Fruit fly (Drosophila melanogaster) whole organism, embryonic: Measurements from ENCODE around the gene CG4218.

ENCODE experiments used
- Atf-2 ChIP-seq: fragments of 200-800 bp; sonication (Bioruptor generic); optimal IDR thresholded peaks from 2 replicates; lab custom pipeline; 2016; ENCODE audit warnings: missing biosample characterization, missing genetic modification characterization
- BEAF-32 ChIP-seq: fragments of 200-800 bp; sonication (Bioruptor generic); optimal IDR thresholded peaks from 3 replicates; lab custom pipeline; 2017; ENCODE audit warnings: missing biosample characterization, missing genetic modification characterization, mild to moderate bottlenecking, moderate library complexity, missing genetic modification reagents
- CG10274 ChIP-seq: fragments of 200-800 bp; sonication (Bioruptor generic); optimal IDR thresholded peaks from 3 replicates; lab custom pipeline; 2017; ENCODE audit warnings: missing biosample characterization, mild to moderate bottlenecking, missing genetic modification characterization
- CG12219 ChIP-seq: fragments of 200-800 bp; sonication (Bioruptor generic); optimal IDR thresholded peaks from 3 replicates; lab custom pipeline; 2018; ENCODE audit warnings: missing biosample characterization, mild to moderate bottlenecking, missing genetic modification characterization
- CG1602 ChIP-seq: fragments of 200-800 bp; sonication (Bioruptor generic); optimal IDR thresholded peaks from 3 replicates; lab custom pipeline; 2016; ENCODE audit warnings: missing biosample characterization, missing genetic modification characterization
- CG16863 ChIP-seq: fragments of 200-800 bp; sonication (Bioruptor generic); optimal IDR thresholded peaks from 3 replicates; lab custom pipeline; 2016; ENCODE audit warnings: missing biosample characterization, missing genetic modification characterization
- CG17568 ChIP-seq: fragments of 200-800 bp; sonication (Bioruptor generic); optimal IDR thresholded peaks from 2 replicates; lab custom pipeline; 2018; ENCODE audit warnings: missing biosample characterization, mild to moderate bottlenecking, missing genetic modification characterization, moderate library complexity
- CG2116 ChIP-seq: fragments of 200-800 bp; sonication (Bioruptor generic); optimal IDR thresholded peaks from 3 replicates; lab custom pipeline; 2018; ENCODE audit warnings: missing biosample characterization, mild to moderate bottlenecking, missing genetic modification characterization
- CG3065 ChIP-seq: fragments of 200-800 bp; sonication (Bioruptor generic); optimal IDR thresholded peaks from 2 replicates; lab custom pipeline; 2016; ENCODE audit warnings: missing biosample characterization, missing genetic modification characterization
- CG3407 ChIP-seq: fragments of 200-800 bp; sonication (Bioruptor generic); optimal IDR thresholded peaks from 2 replicates; lab custom pipeline; 2018; ENCODE audit warnings: missing biosample characterization, mild to moderate bottlenecking, missing genetic modification characterization
- CG34224 ChIP-seq: fragments of 200-800 bp; sonication (Bioruptor generic); IDR thresholded peaks from 3 replicates; pipeline ENCODE4 v1.3.6; 2022; ENCODE audit warnings: missing biosample characterization, missing genetic modification characterization; ENCODE audit not compliant: partially characterized antibody
- CG3726 ChIP-seq: fragments of 200-800 bp; sonication (Bioruptor generic); IDR thresholded peaks from 3 replicates; pipeline ENCODE4, ENCODE4 v1.3.6; 2022; ENCODE audit warnings: missing biosample characterization, missing genetic modification characterization
- CG3847 ChIP-seq: fragments of 200-800 bp; sonication (Bioruptor generic); IDR thresholded peaks from 2 replicates; pipeline ENCODE4 v1.3.6; 2022; ENCODE audit warnings: missing biosample characterization, missing genetic modification characterization
- CG4404 ChIP-seq: fragments of 200-800 bp; sonication (Bioruptor generic); IDR thresholded peaks from 2 replicates; pipeline ENCODE4 v1.3.6; 2022; ENCODE audit warnings: missing biosample characterization, missing genetic modification characterization
- CG6254 ChIP-seq: fragments of 200-800 bp; sonication (Bioruptor generic); optimal IDR thresholded peaks from 3 replicates; lab custom pipeline; 2017; ENCODE audit warnings: mild to moderate bottlenecking, missing biosample characterization, missing genetic modification reagents, missing genetic modification characterization
- CG7271 ChIP-seq: fragments of 200-800 bp; sonication (Bioruptor generic); optimal IDR thresholded peaks from 2 replicates; lab custom pipeline; 2018; ENCODE audit warnings: missing biosample characterization, mild to moderate bottlenecking, missing genetic modification characterization, moderate library complexity
- CG7372 ChIP-seq: fragments of 200-800 bp; sonication (Bioruptor generic); IDR thresholded peaks from 2 replicates; pipeline ENCODE4 v1.3.6; 2022; ENCODE audit warnings: missing biosample characterization, missing genetic modification characterization
- CG7928 ChIP-seq: fragments of 200-800 bp; sonication (Bioruptor generic); optimal IDR thresholded peaks from 2 replicates; lab custom pipeline; 2017; ENCODE audit warnings: missing biosample characterization, mild to moderate bottlenecking, missing genetic modification characterization
- CG8478 ChIP-seq: fragments of >200 bp; optimal IDR thresholded peaks from 2 replicates; lab custom pipeline; 2018
- CG9437 ChIP-seq: fragments of 200-800 bp; sonication (Bioruptor generic); optimal IDR thresholded peaks from 2 replicates; lab custom pipeline; 2018; ENCODE audit warnings: missing biosample characterization, mild to moderate bottlenecking, missing genetic modification characterization
- CG9727 ChIP-seq: fragments of 200-800 bp; sonication (Bioruptor generic); optimal IDR thresholded peaks from 3 replicates; lab custom pipeline; 2017; ENCODE audit warnings: missing biosample characterization, mild to moderate bottlenecking, missing genetic modification characterization
- CoRest ChIP-seq: fragments of 200-800 bp; sonication (Bioruptor generic); optimal IDR thresholded peaks from 3 replicates; lab custom pipeline; 2018; ENCODE audit warnings: missing biosample characterization, mild to moderate bottlenecking, missing genetic modification characterization, moderate library complexity
- D ChIP-seq, 2 experiments: fragments of 200-800 bp in 1 of 2; fragments of >200 bp in 1 of 2; sonication (Bioruptor generic) in 1 of 2; optimal IDR thresholded peaks; 2 replicates in 1 of 2; 3 replicates in 1 of 2; lab custom pipeline; 2017; ENCODE audit warnings: mild to moderate bottlenecking in 1 of 2, missing biosample characterization in 1 of 2, missing genetic modification characterization in 1 of 2, missing genetic modification reagents in 1 of 2
- Dbx ChIP-seq: fragments of 200-800 bp; sonication (Bioruptor generic); IDR thresholded peaks from 3 replicates; pipeline ENCODE4 v1.3.6; 2022; ENCODE audit warnings: missing biosample characterization, missing genetic modification characterization
- Dek ChIP-seq: fragments of 200-800 bp; sonication (Bioruptor generic); optimal IDR thresholded peaks from 3 replicates; lab custom pipeline; 2019; ENCODE audit warnings: missing biosample characterization, mild to moderate bottlenecking, missing genetic modification characterization, moderate library complexity
- HLHmδ ChIP-seq: fragments of 200-800 bp; sonication (Bioruptor generic); optimal IDR thresholded peaks from 2 replicates; lab custom pipeline; 2018; ENCODE audit warnings: missing biosample characterization, mild to moderate bottlenecking, missing genetic modification characterization, moderate library complexity
- Hand ChIP-seq: fragments of 200-800 bp; sonication (Bioruptor generic); optimal IDR thresholded peaks from 2 replicates; lab custom pipeline; 2017; ENCODE audit warnings: mild to moderate bottlenecking, missing biosample characterization, missing genetic modification reagents, missing genetic modification characterization
- Hmr ChIP-seq: fragments of 200-800 bp; sonication (Bioruptor generic); optimal IDR thresholded peaks from 3 replicates; lab custom pipeline; 2017; ENCODE audit warnings: mild to moderate bottlenecking, missing biosample characterization, missing genetic modification reagents, missing genetic modification characterization
- Lpt ChIP-seq: fragments of >200 bp; optimal IDR thresholded peaks from 2 replicates; lab custom pipeline; 2018; ENCODE audit warnings: missing biosample characterization, missing genetic modification characterization
- Med ChIP-seq: fragments of 200-800 bp; sonication (Bioruptor generic); peaks from one replicate; lab custom pipeline; 2016; ENCODE audit warnings: missing biosample characterization, missing genetic modification characterization, mild to moderate bottlenecking, inconsistent platforms, moderate library complexity
- Rfx ChIP-seq: fragments of 200-800 bp; sonication (Bioruptor generic); IDR thresholded peaks from 2 replicates; pipeline ENCODE4 v1.3.6; 2022; ENCODE audit warnings: missing biosample characterization, missing genetic modification characterization
- Spps ChIP-seq: fragments of 200-800 bp; sonication (Bioruptor generic); optimal IDR thresholded peaks from 2 replicates; lab custom pipeline; 2018; ENCODE audit warnings: missing biosample characterization, mild to moderate bottlenecking, missing genetic modification characterization
- Vsx1 ChIP-seq: fragments of 200-800 bp; sonication (Bioruptor generic); optimal IDR thresholded peaks from 2 replicates; lab custom pipeline; 2017; ENCODE audit warnings: missing biosample characterization, mild to moderate bottlenecking, missing genetic modification characterization, missing genetic modification reagents
- ab ChIP-seq: fragments of 200-800 bp; sonication (Bioruptor generic); optimal IDR thresholded peaks from 2 replicates; lab custom pipeline; 2016; ENCODE audit warnings: missing biosample characterization, missing genetic modification characterization
- abd-A ChIP-seq: fragments of 200-800 bp; sonication (Bioruptor generic); optimal IDR thresholded peaks from 3 replicates; lab custom pipeline; 2019; ENCODE audit warnings: missing biosample characterization, mild to moderate bottlenecking, missing genetic modification characterization, moderate library complexity
- ap ChIP-seq: fragments of 200-800 bp; sonication (Bioruptor generic); IDR thresholded peaks from 2 replicates; pipeline ENCODE4 v1.3.6; 2022; ENCODE audit warnings: missing biosample characterization, missing genetic modification characterization
- ase ChIP-seq: fragments of 200-800 bp; sonication (Bioruptor generic); IDR thresholded peaks from 3 replicates; pipeline ENCODE4 v1.3.6; 2022; ENCODE audit warnings: missing biosample characterization, missing genetic modification characterization
- bowl ChIP-seq: fragments of 200-800 bp; sonication (Bioruptor generic); IDR thresholded peaks from 2 replicates; pipeline ENCODE4 v1.3.6; 2022; ENCODE audit warnings: missing biosample characterization, missing genetic modification characterization
- en ChIP-seq: fragments of 200-800 bp; sonication (Bioruptor generic); optimal IDR thresholded peaks from 2 replicates; lab custom pipeline; 2016; ENCODE audit warnings: missing biosample characterization, missing genetic modification characterization
- grn ChIP-seq: fragments of 200-800 bp; sonication (Bioruptor generic); optimal IDR thresholded peaks from 3 replicates; lab custom pipeline; 2017; ENCODE audit warnings: missing biosample characterization, missing genetic modification characterization
- kah ChIP-seq: fragments of 200-800 bp; sonication (Bioruptor generic); optimal IDR thresholded peaks from 2 replicates; lab custom pipeline; 2018; ENCODE audit warnings: missing biosample characterization, mild to moderate bottlenecking, missing genetic modification characterization
- knrl ChIP-seq: fragments of 200-800 bp; sonication (Bioruptor generic); IDR thresholded peaks from 3 replicates; pipeline ENCODE4 v1.3.6; 2022; ENCODE audit warnings: missing biosample characterization, missing genetic modification characterization; ENCODE audit not compliant: partially characterized antibody
- mam ChIP-seq: fragments of 200-800 bp; sonication (Bioruptor generic); optimal IDR thresholded peaks from 3 replicates; lab custom pipeline; 2016; ENCODE audit warnings: missing biosample characterization, missing genetic modification characterization
- psq ChIP-seq: fragments of 200-800 bp; sonication (Bioruptor generic); optimal IDR thresholded peaks from 2 replicates; lab custom pipeline; 2017; ENCODE audit warnings: missing biosample characterization, missing genetic modification characterization
- sc ChIP-seq, 3 experiments: fragments of >200 bp in 2 of 3; fragments of 200-800 bp in 1 of 3; sonication (Bioruptor generic) in 1 of 3; optimal IDR thresholded peaks; 2 replicates in 2 of 3; 3 replicates in 1 of 3; lab custom pipeline; 2017; ENCODE audit warnings: mild to moderate bottlenecking in 1 of 3, missing biosample characterization in 1 of 3, missing genetic modification characterization in 1 of 3, missing genetic modification reagents in 1 of 3
- tll ChIP-seq, 2 experiments: fragments of 200-800 bp in 1 of 2; fragments of >200 bp in 1 of 2; sonication (Bioruptor generic) in 1 of 2; optimal IDR thresholded peaks; 2 replicates each; lab custom pipeline; 2017 to 2019; ENCODE audit warnings: missing biosample characterization in 2 of 2, missing genetic modification characterization in 2 of 2, mild to moderate bottlenecking in 1 of 2, moderate library complexity in 1 of 2
- tup ChIP-seq: fragments of 200-800 bp; sonication (Bioruptor generic); optimal IDR thresholded peaks from 2 replicates; lab custom pipeline; 2016; ENCODE audit warnings: missing biosample characterization, mild to moderate bottlenecking, missing genetic modification characterization, moderate library complexity
- wdn ChIP-seq: fragments of 200-800 bp; sonication (Bioruptor generic); IDR thresholded peaks from 2 replicates; pipeline ENCODE4 v1.3.6; 2022; ENCODE audit warnings: missing biosample characterization, missing genetic modification characterization

Gene CG4218

DNA sequence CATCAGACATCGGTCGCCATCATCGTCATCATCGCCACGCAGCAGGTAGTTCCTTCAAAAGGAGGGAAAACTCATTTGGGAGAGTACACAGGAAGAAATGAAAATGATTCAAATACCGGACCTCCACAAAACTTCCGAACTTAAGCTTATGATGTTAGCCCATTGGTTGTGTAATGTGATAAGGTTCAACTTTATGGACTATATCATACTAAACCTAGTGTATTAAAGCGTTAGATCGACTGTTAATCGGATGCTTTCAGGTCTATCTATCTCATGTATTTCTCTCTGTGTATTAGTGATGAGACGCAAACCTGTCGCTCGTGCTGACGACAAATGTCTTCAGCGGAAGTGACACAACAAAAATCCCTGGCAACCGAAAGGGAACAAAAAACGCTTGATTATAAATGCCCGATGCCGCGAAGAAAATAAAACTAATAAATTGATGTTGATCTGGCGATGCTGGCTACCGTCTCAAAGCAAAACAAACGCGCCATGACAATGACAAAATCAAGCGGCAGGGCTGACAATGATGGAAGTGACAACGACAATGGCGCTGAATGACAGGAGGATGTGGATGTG, 36.0 kb downstream of the CG4218 start (continued):
- TF ChIP-seq CG12219 (GFP tag; lab: Kevin White, UChicago) (peak; percentile 82), en (GFP tag; lab: Kevin White, UChicago) (peak; percentile 64), kah (GFP tag; lab: Kevin White, UChicago) (peak; percentile 63), psq (GFP tag; lab: Kevin White, UChicago) (peak; percentile 4), sc (optimal IDR thresholded peaks at IDR 0.05; lab: Kevin White, UChicago) (no peak), sc (GFP tag; optimal IDR thresholded peaks at IDR 0.05; lab: Kevin White, UChicago) (peak; percentile 73), CG9437 (peak; percentile 52), CG17568 (GFP tag; lab: Kevin White, UChicago) (peak; percentile 64), CG16863 (GFP tag; lab: Kevin White, UChicago) (peak; percentile 74), CG2116 (GFP tag; lab: Kevin White, UChicago) (peak; percentile 49), ab (peak; percentile 70), Rfx (GFP tag; lab: Robert Waterston, UW) (peak; percentile 35; the same call in 1 of the 2 replicates), CG3407 (GFP tag; lab: Kevin White, UChicago) (peak; percentile 41), CG6254 (peak; percentile 82), CG7271 (peak; percentile 52), CG3065 (peak; percentile 39), CG1602 (peak; percentile 84), Dek (tag; lab: Kevin White, UChicago) (no peak), mam (peak; percentile 62), ap (no peak), BEAF-32 (GFP tag; lab: Kevin White, UChicago) (peak; percentile 3), CG9727 (GFP tag; lab: Kevin White, UChicago) (peak; percentile 93), wdn (GFP tag; lab: Robert Waterston, UW) (no peak), Vsx1 (GFP tag; lab: Kevin White, UChicago) (peak; percentile 55), Lpt (no peak), CG10274 (GFP tag; lab: Kevin White, UChicago) (no peak), D (optimal IDR thresholded peaks at IDR 0.05; lab: Kevin White, UChicago) (peak; percentile 6), D (GFP tag; optimal IDR thresholded peaks at IDR 0.05; lab: Kevin White, UChicago) (peak; percentile 74), tll (GFP tag; optimal IDR thresholded peaks at IDR 0.05; lab: Kevin White, UChicago) (peak; percentile 7 to 34), CG8478 (lab: Kevin White, UChicago) (no peak), CG7928 (GFP tag; lab: Kevin White, UChicago) (no peak), CG34224 (no peak), Med (GFP tag; lab: Kevin White, UChicago) (peak; percentile 90), Dbx (GFP tag; lab: Robert Waterston, UW) (no peak), Hmr (GFP tag; lab: Kevin White, UChicago) (peak; percentile 28), Spps (tag; lab: Kevin White, UChicago) (peak; percentile 65), grn (GFP tag; lab: Kevin White, UChicago) (peak; percentile 51), ase (GFP tag; lab: Robert Waterston, UW) (peak; percentile 44; the same call in 1 of the 3 replicates), abd-A (tag; lab: Kevin White, UChicago) (peak; percentile 22), bowl (no peak), CG3726 (peak; percentile 56; the same call in 1 of the 3 replicates), Hand (GFP tag; lab: Kevin White, UChicago) (no peak), Atf-2 (GFP tag; lab: Kevin White, UChicago) (peak; percentile 80), knrl (no peak), CG4404 (GFP tag; lab: Robert Waterston, UW) (peak; percentile 76), CG3847 (GFP tag; lab: Robert Waterston, UW) (peak; percentile 28; the same call in 1 of the 2 replicates), HLHmδ (no peak), CG7372 (GFP tag; lab: Robert Waterston, UW) (no peak), CoRest (peak; percentile 83), tup (GFP tag; lab: Kevin White, UChicago) (peak; percentile 13)
